Fruit fly (Drosophila melanogaster) whole organism, embryonic: Measurements from ENCODE around the gene Rsph1.
A peak's percentile ranks its signal among the peaks of the same experiment; 100 is the strongest.

Experiments used
- Adf1 ChIP-seq: fragments of 200-800 bp; sonication (Bioruptor generic); IDR thresholded peaks from 2 replicates; pipeline ENCODE4 v1.3.6; 2022; ENCODE audit warnings: missing biosample characterization, missing genetic modification characterization
- Atf6 ChIP-seq: fragments of 200-800 bp; sonication (Bioruptor generic); IDR thresholded peaks from 2 replicates; pipeline ENCODE4 v1.3.6; 2022; ENCODE audit warnings: missing biosample characterization, missing genetic modification characterization
- Awh ChIP-seq: fragments of 200-800 bp; sonication (Bioruptor generic); IDR thresholded peaks from 2 replicates; pipeline ENCODE4, ENCODE4 v1.3.6; 2022; ENCODE audit warnings: missing biosample characterization, missing genetic modification characterization
- CG10366 ChIP-seq: fragments of 200-800 bp; sonication (Bioruptor generic); IDR thresholded peaks from 2 replicates; pipeline ENCODE4 v1.3.6; 2022; ENCODE audit warnings: missing biosample characterization, missing genetic modification characterization
- CG10565 ChIP-seq: fragments of 200-800 bp; sonication (Bioruptor generic); optimal IDR thresholded peaks from 3 replicates; lab custom pipeline; 2016; ENCODE audit warnings: missing biosample characterization, mild to moderate bottlenecking, missing genetic modification characterization
- CG11456 ChIP-seq: fragments of 200-800 bp; sonication (Bioruptor generic); IDR thresholded peaks from 3 replicates; pipeline ENCODE4 v1.3.6; 2022; ENCODE audit warnings: missing biosample characterization, missing genetic modification characterization
- CG11504 ChIP-seq: fragments of 200-800 bp; sonication (Bioruptor generic); optimal IDR thresholded peaks from 3 replicates; lab custom pipeline; 2019; ENCODE audit warnings: missing biosample characterization, mild to moderate bottlenecking, missing genetic modification characterization, moderate library complexity
- CG12104 ChIP-seq: fragments of 200-800 bp; sonication (Bioruptor generic); optimal IDR thresholded peaks from 3 replicates; lab custom pipeline; 2016; ENCODE audit warnings: missing biosample characterization, missing genetic modification characterization
- CG15073 ChIP-seq: fragments of 200-800 bp; sonication (Bioruptor generic); optimal IDR thresholded peaks from 2 replicates; lab custom pipeline; 2016; ENCODE audit warnings: missing biosample characterization, missing genetic modification characterization
- CG15696 ChIP-seq: fragments of 200-800 bp; sonication (Bioruptor generic); optimal IDR thresholded peaks from 2 replicates; lab custom pipeline; 2019; ENCODE audit warnings: missing biosample characterization, mild to moderate bottlenecking, missing genetic modification characterization, moderate library complexity
- CG16863 ChIP-seq: fragments of 200-800 bp; sonication (Bioruptor generic); optimal IDR thresholded peaks from 3 replicates; lab custom pipeline; 2016; ENCODE audit warnings: missing biosample characterization, missing genetic modification characterization
- CG17912 ChIP-seq: fragments of 200-800 bp; sonication (Bioruptor generic); optimal IDR thresholded peaks from 2 replicates; lab custom pipeline; 2018; ENCODE audit warnings: missing biosample characterization, mild to moderate bottlenecking, missing genetic modification characterization
- CG2120 ChIP-seq: fragments of 200-800 bp; sonication (Bioruptor generic); optimal IDR thresholded peaks from 3 replicates; lab custom pipeline; 2016; ENCODE audit warnings: missing biosample characterization, missing genetic modification characterization
- CG2199 ChIP-seq: fragments of 200-800 bp; sonication (Bioruptor generic); IDR thresholded peaks from 3 replicates; pipeline ENCODE4 v1.3.6; 2022; ENCODE audit warnings: missing biosample characterization, missing genetic modification characterization
- CG31224 ChIP-seq: fragments of 200-800 bp; sonication (Bioruptor generic); IDR thresholded peaks from 2 replicates; pipeline ENCODE4 v1.3.6; 2022; ENCODE audit warnings: missing biosample characterization, missing genetic modification characterization
- CG32772 ChIP-seq: fragments of 200-800 bp; sonication (Bioruptor generic); IDR thresholded peaks from 2 replicates; pipeline ENCODE4 v1.3.6; 2022; ENCODE audit warnings: missing biosample characterization, missing genetic modification characterization
- CG4730 ChIP-seq: fragments of 200-800 bp; sonication (Bioruptor generic); IDR thresholded peaks from 2 replicates; pipeline ENCODE4 v1.3.6; 2022; ENCODE audit warnings: missing biosample characterization, missing genetic modification characterization
- CG7963 ChIP-seq: fragments of 200-800 bp; sonication (Bioruptor generic); IDR thresholded peaks from 3 replicates; pipeline ENCODE4 v1.3.6; 2022; ENCODE audit warnings: missing biosample characterization, missing genetic modification characterization; ENCODE audit not compliant: partially characterized antibody
- CG8290 ChIP-seq, 3 experiments: fragments of 200-800 bp; sonication (Bioruptor generic); optimal IDR thresholded peaks; 2 replicates each; lab custom pipeline; 2016 to 2019; ENCODE audit warnings: missing biosample characterization in 3 of 3, missing genetic modification characterization in 3 of 3, mild to moderate bottlenecking in 2 of 3, moderate library complexity in 1 of 3
- CG8388 ChIP-seq: fragments of 200-800 bp; sonication (Bioruptor generic); optimal IDR thresholded peaks from 2 replicates; lab custom pipeline; 2019; ENCODE audit warnings: missing biosample characterization, mild to moderate bottlenecking, missing genetic modification characterization, moderate library complexity
- CG8765 ChIP-seq: fragments of 200-800 bp; sonication (Bioruptor generic); IDR thresholded peaks from 2 replicates; pipeline ENCODE4 v1.3.6; 2022; ENCODE audit warnings: missing biosample characterization, missing genetic modification characterization
- CG8944 ChIP-seq: fragments of 200-800 bp; sonication (Bioruptor generic); optimal IDR thresholded peaks from 3 replicates; lab custom pipeline; 2016; ENCODE audit warnings: missing biosample characterization, missing genetic modification characterization
- CG9609 ChIP-seq: fragments of 200-800 bp; sonication (Bioruptor generic); optimal IDR thresholded peaks from 3 replicates; lab custom pipeline; 2016; ENCODE audit warnings: missing biosample characterization, missing genetic modification characterization
- CG9817 ChIP-seq: fragments of 200-800 bp; sonication (Bioruptor generic); optimal IDR thresholded peaks from 2 replicates; lab custom pipeline; 2018; ENCODE audit warnings: missing biosample characterization, mild to moderate bottlenecking, missing genetic modification characterization, moderate library complexity
- Dip3 ChIP-seq: fragments of 200-800 bp; sonication (Bioruptor generic); optimal IDR thresholded peaks from 3 replicates; lab custom pipeline; 2016; ENCODE audit warnings: missing biosample characterization, missing genetic modification characterization
- Fer3 ChIP-seq: fragments of 200-800 bp; sonication (Bioruptor generic); optimal IDR thresholded peaks from 2 replicates; lab custom pipeline; 2018; ENCODE audit warnings: missing biosample characterization, mild to moderate bottlenecking, missing genetic modification characterization, moderate library complexity
- HLH54F ChIP-seq: fragments of 200-800 bp; sonication (Bioruptor generic); optimal IDR thresholded peaks from 3 replicates; lab custom pipeline; 2016; ENCODE audit warnings: missing biosample characterization, missing genetic modification characterization
- Hmr ChIP-seq: fragments of 200-800 bp; sonication (Bioruptor generic); optimal IDR thresholded peaks from 3 replicates; lab custom pipeline; 2017; ENCODE audit warnings: mild to moderate bottlenecking, missing biosample characterization, missing genetic modification reagents, missing genetic modification characterization
- Hmx ChIP-seq: fragments of 200-800 bp; sonication (Bioruptor generic); optimal IDR thresholded peaks from 2 replicates; lab custom pipeline; 2016; ENCODE audit warnings: missing biosample characterization, missing genetic modification characterization
- Hr51 ChIP-seq, 2 experiments: fragments of 200-800 bp; sonication (Bioruptor generic); optimal IDR thresholded peaks; 2 replicates in 1 of 2; 3 replicates in 1 of 2; lab custom pipeline; 2016 to 2018; ENCODE audit warnings: missing biosample characterization in 2 of 2, missing genetic modification characterization in 2 of 2, mild to moderate bottlenecking in 1 of 2, moderate library complexity in 1 of 2
- Ravus ChIP-seq: fragments of 200-800 bp; sonication (Bioruptor generic); IDR thresholded peaks from 2 replicates; pipeline ENCODE4 v1.3.6; 2022; ENCODE audit warnings: missing biosample characterization, missing genetic modification characterization
- YL-1 ChIP-seq: fragments of 200-800 bp; sonication (Bioruptor generic); optimal IDR thresholded peaks from 3 replicates; lab custom pipeline; 2017; ENCODE audit warnings: missing biosample characterization, mild to moderate bottlenecking, missing genetic modification characterization
- crol ChIP-seq: fragments of 200-800 bp; sonication (Bioruptor generic); IDR thresholded peaks from 2 replicates; pipeline ENCODE4 v1.3.6; 2022; ENCODE audit warnings: missing biosample characterization, missing genetic modification characterization
- dati ChIP-seq: fragments of 200-800 bp; sonication (Bioruptor generic); IDR thresholded peaks from 2 replicates; pipeline ENCODE4 v1.3.6; 2022; ENCODE audit warnings: missing biosample characterization, missing genetic modification characterization
- ftz-f1 ChIP-seq: fragments of 200-800 bp; sonication (Bioruptor generic); optimal IDR thresholded peaks from 2 replicates; lab custom pipeline; 2016; ENCODE audit warnings: missing biosample characterization, missing genetic modification characterization
- gsb ChIP-seq: fragments of 200-800 bp; sonication (Bioruptor generic); IDR thresholded peaks from 2 replicates; pipeline ENCODE4 v1.3.6; 2022; ENCODE audit warnings: missing biosample characterization, missing genetic modification characterization
- jing ChIP-seq: fragments of 200-800 bp; sonication (Bioruptor generic); optimal IDR thresholded peaks from 2 replicates; lab custom pipeline; 2018; ENCODE audit warnings: missing biosample characterization, mild to moderate bottlenecking, missing genetic modification characterization
- jumu ChIP-seq: fragments of 200-800 bp; sonication (Bioruptor generic); optimal IDR thresholded peaks from 3 replicates; lab custom pipeline; 2016; ENCODE audit warnings: missing biosample characterization, missing genetic modification characterization
- oc ChIP-seq: fragments of 200-800 bp; sonication (Bioruptor generic); optimal IDR thresholded peaks from 2 replicates; lab custom pipeline; 2018; ENCODE audit warnings: missing biosample characterization, mild to moderate bottlenecking, missing genetic modification characterization, moderate library complexity
- odd ChIP-seq: fragments of 200-800 bp; sonication (Bioruptor generic); optimal IDR thresholded peaks from 2 replicates; lab custom pipeline; 2017; ENCODE audit warnings: missing biosample characterization, mild to moderate bottlenecking, missing genetic modification characterization
- pb ChIP-seq: fragments of 200-800 bp; sonication (Bioruptor generic); optimal IDR thresholded peaks from 3 replicates; lab custom pipeline; 2016; ENCODE audit warnings: missing biosample characterization, missing genetic modification characterization
- prd ChIP-seq, 3 experiments: fragments of >200 bp in 2 of 3; fragments of 200-800 bp in 1 of 3; sonication (Bioruptor generic) in 1 of 3; optimal IDR thresholded peaks in 2 of 3; IDR thresholded peaks in 1 of 3; 2 replicates in 2 of 3; 3 replicates in 1 of 3; pipeline versions ENCODE4 v1.3.6 to Lab custom; 2017 to 2022; ENCODE audit warnings: missing biosample characterization in 1 of 3, missing genetic modification characterization in 1 of 3
- psq ChIP-seq: fragments of 200-800 bp; sonication (Bioruptor generic); optimal IDR thresholded peaks from 2 replicates; lab custom pipeline; 2017; ENCODE audit warnings: missing biosample characterization, missing genetic modification characterization
- pum ChIP-seq: fragments of 200-800 bp; sonication (Bioruptor generic); optimal IDR thresholded peaks from 2 replicates; lab custom pipeline; 2016; ENCODE audit warnings: missing biosample characterization, missing genetic modification characterization
- sob ChIP-seq: fragments of 200-800 bp; sonication (Bioruptor generic); IDR thresholded peaks from 2 replicates; pipeline ENCODE4 v1.3.6; 2022; ENCODE audit warnings: missing biosample characterization, missing genetic modification characterization
- tio ChIP-seq: fragments of 200-800 bp; sonication (Bioruptor generic); optimal IDR thresholded peaks from 2 replicates; lab custom pipeline; 2017; ENCODE audit warnings: missing biosample characterization, missing genetic modification characterization, inconsistent platforms
- ttk ChIP-seq: fragments of 200-800 bp; sonication (Bioruptor generic); IDR thresholded peaks from 2 replicates; pipeline ENCODE4 v2.1.2; 2022; ENCODE audit warnings: missing biosample characterization, missing genetic modification characterization
- twi ChIP-seq: fragments of 200-800 bp; optimal IDR thresholded peaks from 2 replicates; lab custom pipeline; 2019; ENCODE audit warnings: missing biosample characterization, mild to moderate bottlenecking, missing genetic modification characterization, moderate library complexity
- tx ChIP-seq: fragments of 200-800 bp; sonication (Bioruptor generic); optimal IDR thresholded peaks from 2 replicates; lab custom pipeline; 2016; ENCODE audit warnings: missing biosample characterization, missing genetic modification characterization
- unpg ChIP-seq: fragments of 200-800 bp; sonication (Bioruptor generic); optimal IDR thresholded peaks from 3 replicates; lab custom pipeline; 2018; ENCODE audit warnings: missing biosample characterization, mild to moderate bottlenecking, missing genetic modification characterization, moderate library complexity

Gene Rsph1

DNA sequence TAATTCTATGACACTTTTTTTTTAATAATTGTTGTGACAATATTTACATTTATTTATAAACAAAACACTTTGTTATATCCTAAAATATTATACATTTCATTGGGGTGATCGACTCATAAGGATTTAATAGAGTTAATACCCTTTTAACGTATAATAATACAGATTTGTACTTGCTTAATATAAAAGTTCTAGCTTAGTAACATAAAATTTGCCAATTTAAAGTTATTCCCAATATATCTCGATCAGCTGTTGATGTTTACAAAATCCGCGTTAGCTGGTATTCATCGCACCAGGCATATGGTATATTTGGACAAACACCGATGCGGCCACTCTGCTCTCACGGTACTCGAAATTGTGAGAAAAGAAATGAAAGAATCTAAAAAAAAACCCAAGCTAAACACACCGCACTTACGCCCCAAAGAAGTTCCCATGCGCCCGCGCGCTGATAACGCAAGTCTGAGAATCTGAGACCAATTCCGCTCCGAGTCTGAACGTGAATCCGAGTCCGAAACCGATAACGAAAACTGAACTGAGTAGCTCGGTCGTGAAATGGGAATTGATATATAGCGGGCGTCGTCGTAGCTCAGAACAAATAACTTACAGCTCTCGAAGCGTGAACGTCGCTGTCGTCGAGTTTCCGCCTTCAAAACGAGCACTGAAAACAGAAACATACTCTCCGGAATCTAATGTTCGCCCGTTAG is 20.3 kb downstream of the Rsph1 start, which contains the start of gene Pect (continued):
- TF ChIP-seq psq (no peak), tx (GFP tag; lab: Kevin White, UChicago) (no peak), CG8944 (GFP tag; lab: Kevin White, UChicago) (no peak), Atf6 (GFP tag; lab: Robert Waterston, UW) (no peak), ttk (GFP tag; lab: Robert Waterston, UW) (no peak), oc (tag; lab: Kevin White, UChicago) (no peak), jumu (GFP tag; lab: Kevin White, UChicago) (no peak), Dip3 (GFP tag; lab: Kevin White, UChicago) (no peak), CG2120 (no peak), odd (GFP tag; lab: Kevin White, UChicago) (no peak), twi (no peak), unpg (GFP tag; lab: Kevin White, UChicago) (no peak), CG11456 (no peak), Ravus (no peak), Awh (GFP tag; lab: Robert Waterston, UW) (no peak), HLH54F (no peak), CG17912 (no peak), CG11504 (tag; lab: Kevin White, UChicago) (no peak), CG4730 (GFP tag; lab: Robert Waterston, UW) (no peak), Hr51 (GFP tag; optimal IDR thresholded peaks at IDR 0.05; lab: Kevin White, UChicago) (no peak), CG8388 (no peak), Hmx (GFP tag; lab: Kevin White, UChicago) (no peak), Adf1 (GFP tag; lab: Robert Waterston, UW) (peak; percentile 29), CG12104 (GFP tag; lab: Kevin White, UChicago) (peak; percentile 8), CG32772 (no peak), pum (GFP tag; lab: Kevin White, UChicago) (no peak), CG15696 (no peak), Hmr (GFP tag; lab: Kevin White, UChicago) (peak; percentile 6), CG15073 (GFP tag; lab: Kevin White, UChicago) (no peak), CG10366 (GFP tag; lab: Robert Waterston, UW) (no peak), CG7963 (GFP tag; lab: Robert Waterston, UW) (no peak), CG9817 (tag; lab: Kevin White, UChicago) (peak; percentile 16), jing (GFP tag; lab: Kevin White, UChicago) (no peak), tio (GFP tag; lab: Kevin White, UChicago) (no peak), CG10565 (no peak), CG31224 (GFP tag; lab: Robert Waterston, UW) (no peak), sob (GFP tag; lab: Robert Waterston, UW) (peak; percentile 55; the same call in 1 of the 2 replicates), CG8290 (GFP tag; optimal IDR thresholded peaks at IDR 0.05; lab: Kevin White, UChicago) (no peak), CG8290 (tag; optimal IDR thresholded peaks at IDR 0.05; lab: Kevin White, UChicago) (no peak), ftz-f1 (GFP tag; lab: Kevin White, UChicago) (peak; percentile 4), Fer3 (tag; lab: Kevin White, UChicago) (no peak), dati (no peak), CG16863 (no peak), CG9609 (no peak), CG2199 (GFP tag; lab: Robert Waterston, UW) (0 out of 3 replicates have a peak, but pooled peaks have one; percentile 54), CG8765 (no peak), YL-1 (GFP tag; lab: Kevin White, UChicago) (no peak), pb (no peak), prd (optimal IDR thresholded peaks at IDR 0.05; lab: Kevin White, UChicago) (no peak), prd (GFP tag; IDR thresholded peaks at IDR 0.05; lab: Robert Waterston, UW) (no peak), gsb (GFP tag; lab: Robert Waterston, UW) (no peak), crol (GFP tag; lab: Robert Waterston, UW) (no peak; the same call in 1 of the 2 replicates)
